Fruit fly (Drosophila melanogaster): Measurements from ENCODE around the gene CG6569.

- TF ChIP-seq CG17806 (tag; optimal IDR thresholded peaks at IDR 0.05), result no peak
- TF ChIP-seq CG15710 (tag; optimal IDR thresholded peaks at IDR 0.05), result no peak
- TF ChIP-seq rn (GFP tag; IDR thresholded peaks at IDR 0.05), result no peak
- TF ChIP-seq gl (tag; optimal IDR thresholded peaks at IDR 0.05), result no peak
- no peak for TF ChIP-seq fd96Ca (GFP tag; IDR thresholded peaks at IDR 0.05)
- no peak for TF ChIP-seq CG4496 (GFP tag; IDR thresholded peaks at IDR 0.05)
- no peak for TF ChIP-seq CG9948 (tag; optimal IDR thresholded peaks at IDR 0.05)
- TF ChIP-seq CG8301 (tag; optimal IDR thresholded peaks at IDR 0.05), result no peak
- no peak for TF ChIP-seq CG32121 (GFP tag; IDR thresholded peaks at IDR 0.05)
- TF ChIP-seq CG34367 (tag; optimal IDR thresholded peaks at IDR 0.05), result no peak
- no peak for TF ChIP-seq EcR (GFP tag; optimal IDR thresholded peaks at IDR 0.05)
- no peak for TF ChIP-seq Ets98B (GFP tag; IDR thresholded peaks at IDR 0.05)
Observed at dm6 chr3R:21845165-21845564, 22.6 kb downstream of the CG6569 start, which contains the start of gene Gr93c.

All from whole organism, pupa.